Worm (Caenorhabditis elegans) whole organism, L4 larva: ENCODE results near the gene T05B4.10.

Experiments
- aly-2 ChIP-seq: sonication (generic microtip); optimal IDR thresholded peaks from 2 replicates; lab custom pipeline; 2018; ENCODE audit warnings: missing biosample characterization, missing genetic modification characterization
- ama-1 ChIP-seq: fragments of 150-350 bp; optimal IDR thresholded peaks from 2 replicates; lab custom pipeline; 2014; ENCODE audit warnings: inconsistent platforms, mixed read lengths
- ces-1 ChIP-seq: fragments of 150-350 bp; sonication (generic microtip); optimal IDR thresholded peaks from 4 replicates; lab custom pipeline; 2014; ENCODE audit warnings: missing biosample characterization, missing genetic modification reagents, missing genetic modification characterization
- dmd-8 ChIP-seq: fragments of 200-800 bp; sonication (Bioruptor generic); IDR thresholded peaks from 2 replicates; pipeline ENCODE4 v1.3.6; 2022; ENCODE audit warnings: missing genetic modification characterization, missing compliant biosample characterization
- fkh-10 ChIP-seq: fragments of 150-350 bp; optimal IDR thresholded peaks from 2 replicates; lab custom pipeline; 2014; ENCODE audit warnings: missing biosample characterization, missing genetic modification reagents, missing genetic modification characterization
- lin-13 ChIP-seq: fragments of 150-350 bp; optimal IDR thresholded peaks from 2 replicates; lab custom pipeline; 2014; ENCODE audit warnings: missing biosample characterization, missing genetic modification reagents, missing genetic modification characterization
- nhr-11 ChIP-seq: fragments of 150-350 bp; optimal IDR thresholded peaks from 2 replicates; lab custom pipeline; 2014; ENCODE audit warnings: missing biosample characterization, missing genetic modification characterization
- nhr-237 ChIP-seq: sonication (generic microtip); optimal IDR thresholded peaks from 2 replicates; lab custom pipeline; 2017; ENCODE audit warnings: missing biosample characterization, missing genetic modification characterization
- skn-1 ChIP-seq: fragments of 150-350 bp; optimal IDR thresholded peaks from 2 replicates; lab custom pipeline; 2014; ENCODE audit warnings: missing biosample characterization, missing genetic modification characterization
- unc-62 ChIP-seq, 3 experiments: fragments of 150-350 bp in 1 of 3; sonication (generic microtip); optimal IDR thresholded peaks in 2 of 3; peaks in 1 of 3; 1 replicate in 1 of 3; 2 replicates in 2 of 3; lab custom pipeline; 2014 to 2017; ENCODE audit warnings: missing biosample characterization in 3 of 3, missing genetic modification characterization in 3 of 3, missing genetic modification reagents in 3 of 3, missing genotype in 1 of 3
- zag-1 ChIP-seq: fragments of 150-350 bp; optimal IDR thresholded peaks from 2 replicates; lab custom pipeline; 2014; ENCODE audit warnings: missing biosample characterization, missing genetic modification characterization
- zfp-3 ChIP-seq: fragments of 200-800 bp; sonication (Bioruptor generic); conservative IDR thresholded peaks from 2 replicates; pipeline ENCODE4 v1.3.6; 2022; ENCODE audit warnings: missing genetic modification reagents, missing genetic modification characterization, missing compliant biosample characterization

- no peak for TF ChIP-seq skn-1 (tag; lab: Kevin White, UChicago)
- no peak for TF ChIP-seq dmd-8 (GFP tag; lab: Robert Waterston, UW)
- TF ChIP-seq aly-2: no peak
- TF ChIP-seq ces-1 (GFP tag; lab: Kevin White, UChicago): no peak
- no peak for TF ChIP-seq lin-13
- TF ChIP-seq nhr-11: no peak
- TF ChIP-seq unc-62 (GFP tag; optimal IDR thresholded peaks at IDR 0.05 in 1 of 2; lab: Kevin White, UChicago): no peak
- no peak for TF ChIP-seq unc-62 (tag; optimal IDR thresholded peaks at IDR 0.05; lab: Kevin White, UChicago)
- TF ChIP-seq zag-1: no peak
- TF ChIP-seq fkh-10 (GFP tag; lab: Kevin White, UChicago): no peak
- TF ChIP-seq nhr-237 (tag; lab: Kevin White, UChicago): no peak
- TF ChIP-seq zfp-3 (GFP tag; lab: Robert Waterston, UW): no peak
- no peak for TF ChIP-seq ama-1
Observed at ce11 chrV:4162922-4163321, 42.4 kb upstream of the T05B4.10 start, which contains the start of gene Y45G5AM.4.
